Worm (Caenorhabditis elegans) whole organism, late embryonic: ENCODE measurements around the gene F47C12.8.

Source experiments
- K09A11.1 ChIP-seq: sonication (generic microtip); optimal IDR thresholded peaks from 2 replicates; lab custom pipeline; 2017; ENCODE audit warnings: antibody characterized with exemption, mild to moderate bottlenecking, missing genetic modification characterization, missing compliant biosample characterization; ENCODE audit not compliant: insufficient read depth
- ceh-2 ChIP-seq: sonication (generic microtip); optimal IDR thresholded peaks from 2 replicates; lab custom pipeline; 2016; ENCODE audit warnings: missing genotype, missing genetic modification characterization, missing compliant biosample characterization
- dmd-4 ChIP-seq: sonication (generic microtip); optimal IDR thresholded peaks from 2 replicates; lab custom pipeline; 2016; ENCODE audit warnings: borderline replicate concordance, missing genetic modification characterization, missing compliant biosample characterization
- pqm-1 ChIP-seq: sonication (generic microtip); optimal IDR thresholded peaks from 2 replicates; lab custom pipeline; 2016; ENCODE audit warnings: missing genetic modification characterization, missing compliant biosample characterization
- sox-4 ChIP-seq: sonication (generic microtip); optimal IDR thresholded peaks from 2 replicates; lab custom pipeline; 2017; ENCODE audit warnings: mild to moderate bottlenecking, missing genetic modification characterization, inconsistent platforms, missing compliant biosample characterization

DNA sequence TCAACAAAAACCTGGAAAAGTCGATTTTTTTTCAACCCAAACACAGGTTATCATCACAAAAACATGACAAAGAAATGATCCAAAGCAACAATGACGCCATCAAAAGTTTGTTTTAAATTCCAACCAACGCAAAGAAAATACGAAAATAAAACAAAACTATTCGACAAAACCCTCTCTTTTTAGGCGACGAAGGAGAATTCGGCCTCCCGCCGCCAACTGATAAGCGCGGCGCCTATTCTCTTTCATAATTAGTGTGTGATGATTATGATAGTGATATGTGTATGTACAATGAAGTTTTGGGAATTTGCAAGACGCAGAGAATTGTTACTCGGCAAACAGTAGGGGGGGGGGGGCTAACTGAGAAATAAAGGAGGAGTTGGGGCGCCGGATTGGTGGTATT is 30.9 kb upstream of the F47C12.8 start:
- TF ChIP-seq dmd-4 (tag; lab: Kevin White, UChicago) = no peak
- no peak for TF ChIP-seq pqm-1 (tag; lab: Kevin White, UChicago)
- TF ChIP-seq sox-4 (tag; lab: Kevin White, UChicago) = no peak
- TF ChIP-seq ceh-2 (tag; lab: Kevin White, UChicago) = no peak
- no peak for TF ChIP-seq K09A11.1 (tag; lab: Kevin White, UChicago)
